Worm (Caenorhabditis elegans) whole organism, L4 larva: Measurements from ENCODE around the gene srg-41.
A peak's percentile ranks its signal among the peaks of the same experiment; 100 is the strongest.

Experiments
- D1046.2 ChIP-seq: fragments of 200-800 bp; sonication (Bioruptor generic); IDR thresholded peaks from 2 replicates; pipeline ENCODE4 v1.3.6; 2022; ENCODE audit warnings: missing genetic modification characterization, missing compliant biosample characterization
- F37D6.2 ChIP-seq: sonication (generic microtip); optimal IDR thresholded peaks from 2 replicates; lab custom pipeline; 2016; ENCODE audit warnings: mild to moderate bottlenecking, missing genetic modification characterization, missing compliant biosample characterization
- R02D3.7 ChIP-seq: fragments of 150-350 bp; sonication (generic microtip); optimal IDR thresholded peaks from 3 replicates; lab custom pipeline; 2014; ENCODE audit warnings: missing biosample characterization, missing genetic modification characterization
- T26A8.4 ChIP-seq: fragments of 200-800 bp; sonication (Bioruptor generic); IDR thresholded peaks from 2 replicates; pipeline ENCODE4 v1.3.6; 2022; ENCODE audit warnings: missing genetic modification characterization, missing compliant biosample characterization
- Y105C5A.15 ChIP-seq: fragments of 200-800 bp; sonication (Bioruptor generic); IDR thresholded peaks from 2 replicates; pipeline ENCODE4 v1.3.6; 2022; ENCODE audit warnings: missing genetic modification characterization, missing compliant biosample characterization
- Y48G9A.11 ChIP-seq: fragments of 200-800 bp; sonication (Bioruptor generic); IDR thresholded peaks from 2 replicates; pipeline ENCODE4 v1.3.6; 2022; ENCODE audit warnings: missing genetic modification reagents, missing genetic modification characterization, missing compliant biosample characterization
- aha-1 ChIP-seq: fragments of 150-350 bp; peaks from one replicate; lab custom pipeline; 2014; ENCODE audit warnings: missing biosample characterization, missing genetic modification characterization
- arid-1 ChIP-seq: fragments of 200-800 bp; sonication (Bioruptor generic); conservative IDR thresholded peaks from 2 replicates; pipeline ENCODE4 v1.3.6; 2022; ENCODE audit warnings: missing genetic modification reagents, missing genetic modification characterization, missing compliant biosample characterization
- ceh-20 ChIP-seq: fragments of 200-800 bp; sonication (Bioruptor generic); IDR thresholded peaks from 2 replicates; pipeline ENCODE4 v1.3.6; 2022; ENCODE audit warnings: missing genetic modification reagents, missing genetic modification characterization, missing compliant biosample characterization
- ceh-82 ChIP-seq: sonication (generic microtip); optimal IDR thresholded peaks from 2 replicates; lab custom pipeline; 2017; ENCODE audit warnings: missing biosample characterization, missing genetic modification characterization
- ces-1 ChIP-seq: fragments of 150-350 bp; sonication (generic microtip); optimal IDR thresholded peaks from 4 replicates; lab custom pipeline; 2014; ENCODE audit warnings: missing biosample characterization, missing genetic modification reagents, missing genetic modification characterization
- cey-2 ChIP-seq: sonication (generic microtip); optimal IDR thresholded peaks from 3 replicates; lab custom pipeline; 2017; ENCODE audit warnings: missing genetic modification characterization, mild to moderate bottlenecking, missing compliant biosample characterization, antibody characterized with exemption, borderline replicate concordance; ENCODE audit not compliant: insufficient read depth
- daf-12 ChIP-seq: fragments of 150-350 bp; optimal IDR thresholded peaks from 2 replicates; lab custom pipeline; 2014; ENCODE audit warnings: missing biosample characterization, missing genetic modification reagents, missing genetic modification characterization
- daf-19 ChIP-seq: fragments of 200-800 bp; sonication (Bioruptor generic); conservative IDR thresholded peaks from 2 replicates; pipeline ENCODE4 v1.3.6; 2022; ENCODE audit warnings: missing genetic modification characterization, missing compliant biosample characterization
- duxl-1 ChIP-seq: sonication (generic microtip); optimal IDR thresholded peaks from 2 replicates; lab custom pipeline; 2016; ENCODE audit warnings: mild to moderate bottlenecking, missing genetic modification characterization, moderate library complexity, missing compliant biosample characterization; ENCODE audit not compliant: poor library complexity
- dve-1 ChIP-seq: sonication (generic microtip); optimal IDR thresholded peaks from 2 replicates; lab custom pipeline; 2017; ENCODE audit warnings: antibody characterized with exemption, mild to moderate bottlenecking, missing genetic modification characterization, missing compliant biosample characterization; ENCODE audit not compliant: insufficient read depth
- egl-43 ChIP-seq: fragments of 200-800 bp; sonication (Bioruptor generic); IDR thresholded peaks from 2 replicates; pipeline ENCODE4 v1.3.6; 2022; ENCODE audit warnings: missing genetic modification reagents, missing genetic modification characterization, missing compliant biosample characterization
- fkh-10 ChIP-seq: fragments of 150-350 bp; optimal IDR thresholded peaks from 2 replicates; lab custom pipeline; 2014; ENCODE audit warnings: missing biosample characterization, missing genetic modification reagents, missing genetic modification characterization
- fos-1 ChIP-seq: fragments of 150-350 bp; optimal IDR thresholded peaks from 2 replicates; lab custom pipeline; 2014; ENCODE audit warnings: missing biosample characterization, missing genetic modification characterization
- hif-1 ChIP-seq, 2 experiments: sonication (generic microtip); optimal IDR thresholded peaks; 2 replicates each; lab custom pipeline; 2016 to 2017; ENCODE audit warnings: missing compliant biosample characterization in 2 of 2, missing genetic modification characterization in 2 of 2, missing genetic modification reagents in 2 of 2, missing genotype in 2 of 2, mild to moderate bottlenecking in 1 of 2
- lin-29 ChIP-seq: fragments of 200-800 bp; sonication (Bioruptor generic); IDR thresholded peaks from 2 replicates; pipeline ENCODE4 v1.3.6; 2022; ENCODE audit warnings: missing genetic modification reagents, missing genetic modification characterization, missing compliant biosample characterization
- lin-39 ChIP-seq: fragments of 150-350 bp; optimal IDR thresholded peaks from 2 replicates; lab custom pipeline; 2014; ENCODE audit warnings: missing biosample characterization, missing genetic modification reagents, missing genetic modification characterization
- lsy-2 ChIP-seq, 2 experiments: fragments of 150-350 bp in 1 of 2; sonication (generic microtip) in 1 of 2; optimal IDR thresholded peaks; 2 replicates each; lab custom pipeline; 2014 to 2017; ENCODE audit warnings: missing biosample characterization in 2 of 2, missing genetic modification characterization in 2 of 2
- madf-5 ChIP-seq, 2 experiments: fragments of 200-800 bp; sonication (Bioruptor generic); IDR thresholded peaks; 2 replicates each; pipeline ENCODE4 v1.3.6; 2022; ENCODE audit warnings: missing compliant biosample characterization in 2 of 2, missing genetic modification characterization in 2 of 2
- nhr-102 ChIP-seq: sonication (generic microtip); optimal IDR thresholded peaks from 2 replicates; lab custom pipeline; 2016; ENCODE audit warnings: mild to moderate bottlenecking, missing genetic modification characterization, moderate library complexity, missing compliant biosample characterization
- nhr-11 ChIP-seq: fragments of 150-350 bp; optimal IDR thresholded peaks from 2 replicates; lab custom pipeline; 2014; ENCODE audit warnings: missing biosample characterization, missing genetic modification characterization
- nhr-237 ChIP-seq: sonication (generic microtip); optimal IDR thresholded peaks from 2 replicates; lab custom pipeline; 2017; ENCODE audit warnings: missing biosample characterization, missing genetic modification characterization
- nhr-25 ChIP-seq: sonication (generic microtip); optimal IDR thresholded peaks from 2 replicates; lab custom pipeline; 2017; ENCODE audit warnings: missing genetic modification characterization, mild to moderate bottlenecking, missing compliant biosample characterization, antibody characterized with exemption, moderate library complexity, borderline replicate concordance; ENCODE audit not compliant: insufficient read depth
- nhr-41 ChIP-seq: fragments of 200-800 bp; sonication (Bioruptor generic); IDR thresholded peaks from 2 replicates; pipeline ENCODE4 v1.3.6; 2022; ENCODE audit warnings: missing genetic modification reagents, missing genetic modification characterization, missing compliant biosample characterization
- nhr-6 ChIP-seq: fragments of 150-350 bp; optimal IDR thresholded peaks from 2 replicates; lab custom pipeline; 2014; ENCODE audit warnings: missing biosample characterization, missing genetic modification characterization
- nhr-76 ChIP-seq: fragments of 150-350 bp; optimal IDR thresholded peaks from 2 replicates; lab custom pipeline; 2014; ENCODE audit warnings: missing biosample characterization, missing genetic modification characterization
- nhr-77 ChIP-seq: fragments of 150-350 bp; optimal IDR thresholded peaks from 2 replicates; lab custom pipeline; 2014; ENCODE audit warnings: missing biosample characterization, missing genetic modification characterization
- pha-4 ChIP-seq, 2 experiments: fragments of 150-350 bp in 1 of 2; fragments of 200-800 bp in 1 of 2; sonication (Bioruptor generic) in 1 of 2; IDR thresholded peaks in 1 of 2; optimal IDR thresholded peaks in 1 of 2; 2 replicates each; pipeline versions ENCODE4 v1.3.6 to Lab custom; 2014 to 2022; ENCODE audit warnings: missing genetic modification characterization in 2 of 2, missing genetic modification reagents in 2 of 2, missing biosample characterization in 1 of 2, missing compliant biosample characterization in 1 of 2
- php-3 ChIP-seq: fragments of 200-800 bp; sonication (Bioruptor generic); IDR thresholded peaks from 2 replicates; pipeline ENCODE4 v1.3.6; 2022; ENCODE audit warnings: missing genetic modification reagents, missing genetic modification characterization, missing compliant biosample characterization
- pqm-1 ChIP-seq: sonication (generic microtip); optimal IDR thresholded peaks from 2 replicates; lab custom pipeline; 2017; ENCODE audit warnings: missing biosample characterization, missing genetic modification characterization
- saeg-2 ChIP-seq: fragments of 200-800 bp; sonication (Bioruptor generic); IDR thresholded peaks from 2 replicates; pipeline ENCODE4 v1.3.6; 2022; ENCODE audit warnings: missing genetic modification reagents, missing genetic modification characterization, missing compliant biosample characterization
- snpc-1.2 ChIP-seq: fragments of 200-800 bp; sonication (Bioruptor generic); IDR thresholded peaks from 2 replicates; pipeline ENCODE4 v1.3.6; 2022; ENCODE audit warnings: missing genetic modification reagents, missing genetic modification characterization, missing compliant biosample characterization
- snpc-4 ChIP-seq: fragments of 150-350 bp; optimal IDR thresholded peaks from 2 replicates; lab custom pipeline; 2014; ENCODE audit warnings: missing biosample characterization, missing genetic modification characterization
- spr-1 ChIP-seq: sonication (generic microtip); optimal IDR thresholded peaks from 2 replicates; lab custom pipeline; 2016; ENCODE audit warnings: mild to moderate bottlenecking, missing genetic modification characterization, missing compliant biosample characterization
- tra-1 ChIP-seq: fragments of 200-800 bp; sonication (Bioruptor generic); IDR thresholded peaks from 2 replicates; pipeline ENCODE4 v1.3.6; 2022; ENCODE audit warnings: missing genetic modification reagents, missing genetic modification characterization, missing compliant biosample characterization
- unc-130 ChIP-seq: sonication (generic microtip); optimal IDR thresholded peaks from 2 replicates; lab custom pipeline; 2016; ENCODE audit warnings: missing genetic modification reagents, missing genetic modification characterization, missing compliant biosample characterization
- vab-7 ChIP-seq: fragments of 200-800 bp; sonication (Bioruptor generic); IDR thresholded peaks from 2 replicates; pipeline ENCODE4 v1.3.6; 2022; ENCODE audit warnings: missing genetic modification reagents, missing genetic modification characterization, missing compliant biosample characterization
- zip-2 ChIP-seq: fragments of 150-350 bp; optimal IDR thresholded peaks from 2 replicates; lab custom pipeline; 2014; ENCODE audit warnings: missing biosample characterization, missing genetic modification characterization
- ztf-7 ChIP-seq: fragments of 150-350 bp; optimal IDR thresholded peaks from 2 replicates; lab custom pipeline; 2014; ENCODE audit warnings: missing biosample characterization, missing genetic modification characterization

The srg-41 gene

ce11 chrV:11118179-11118725 is 43.4 kb downstream of the srg-41 start (continued):
- TF ChIP-seq F37D6.2 (no peak), aha-1 (tag; lab: Kevin White, UChicago) (peak; percentile 84), snpc-1.2 (GFP tag; lab: Robert Waterston, UW) (no peak), madf-5 (GFP tag; IDR thresholded peaks at IDR 0.05; lab: Robert Waterston, UW) (no peak), dve-1 (peak; percentile 5), R02D3.7 (no peak), tra-1 (GFP tag; lab: Robert Waterston, UW) (0 out of 2 replicates have a peak, but pooled peaks have one; percentile 10), hif-1 (tag; optimal IDR thresholded peaks at IDR 0.05; lab: Kevin White, UChicago) (no peak), saeg-2 (GFP tag; lab: Robert Waterston, UW) (no peak), ces-1 (GFP tag; lab: Kevin White, UChicago) (no peak), lin-39 (tag; lab: Kevin White, UChicago) (no peak)

ce11 chrV:11113607-11114006 is 48.1 kb downstream of the srg-41 start, which contains the start of gene math-33:
math-33 (plus strand) TSS chrV:11113907.
- TF ChIP-seq D1046.2 (GFP tag; lab: Robert Waterston, UW) (no peak), nhr-11 (no peak), fkh-10 (GFP tag; lab: Kevin White, UChicago) (no peak), nhr-41 (GFP tag; lab: Robert Waterston, UW) (no peak), Y48G9A.11 (GFP tag; lab: Robert Waterston, UW) (no peak), egl-43 (GFP tag; lab: Robert Waterston, UW) (no peak), nhr-6 (tag; lab: Kevin White, UChicago) (no peak), nhr-102 (tag; lab: Kevin White, UChicago) (no peak), vab-7 (no peak), cey-2 (no peak), snpc-1.2 (GFP tag; lab: Robert Waterston, UW) (no peak)

ce11 chrV:11113041-11113574 is 48.6 kb downstream of the srg-41 start, which contains the start of gene erfa-3:
erfa-3 (minus strand) TSS chrV:11113091.
- TF ChIP-seq ztf-7 (peak; percentile 58), Y105C5A.15 (GFP tag; lab: Robert Waterston, UW) (0 out of 2 replicates have a peak, but pooled peaks have one; percentile 51), nhr-237 (tag; lab: Kevin White, UChicago) (no peak), nhr-77 (tag; lab: Kevin White, UChicago) (no peak), pha-4 (GFP tag; IDR thresholded peaks at IDR 0.05; lab: Robert Waterston, UW) (peak; percentile 36; the same call in 1 of the 2 replicates), pha-4 (tag; optimal IDR thresholded peaks at IDR 0.05; lab: Kevin White, UChicago) (no peak), snpc-4 (no peak), fos-1 (tag; lab: Kevin White, UChicago) (no peak), nhr-25 (tag; lab: Kevin White, UChicago) (peak; percentile 2), ceh-82 (no peak), daf-19 (GFP tag; lab: Robert Waterston, UW) (0 out of 2 replicates have a peak, but pooled peaks have one; percentile 11), fkh-10 (GFP tag; lab: Kevin White, UChicago) (no peak), unc-130 (GFP tag; lab: Kevin White, UChicago) (peak; percentile 75), zip-2 (tag; lab: Kevin White, UChicago) (peak; percentile 26), nhr-76 (tag; lab: Kevin White, UChicago) (no peak), F37D6.2 (no peak), nhr-102 (tag; lab: Kevin White, UChicago) (peak; percentile 54), nhr-6 (tag; lab: Kevin White, UChicago) (peak; percentile 31), pqm-1 (tag; lab: Kevin White, UChicago) (no peak), arid-1 (GFP tag; lab: Robert Waterston, UW) (0 out of 2 replicates have a peak, but pooled peaks have one; percentile 13), aha-1 (tag; lab: Kevin White, UChicago) (peak; percentile 31), madf-5 (GFP tag; IDR thresholded peaks at IDR 0.05; lab: Robert Waterston, UW) (no peak), hif-1 (tag; optimal IDR thresholded peaks at IDR 0.05; lab: Kevin White, UChicago) (peak in 1 of 2 experiments; percentile 56), ceh-20 (GFP tag; lab: Robert Waterston, UW) (0 out of 2 replicates have a peak, but pooled peaks have one; percentile 13), T26A8.4 (GFP tag; lab: Robert Waterston, UW) (peak; percentile 61; the same call in 1 of the 2 replicates), dve-1 (peak; percentile 77), duxl-1 (tag; lab: Kevin White, UChicago) (peak; percentile 79), lin-29 (GFP tag; lab: Robert Waterston, UW) (no peak), nhr-41 (GFP tag; lab: Robert Waterston, UW) (no peak), lsy-2 (tag; optimal IDR thresholded peaks at IDR 0.05; lab: Kevin White, UChicago) (peak in 1 of 2 experiments; percentile 73), spr-1 (tag; lab: Kevin White, UChicago) (peak; percentile 43), php-3 (GFP tag; lab: Robert Waterston, UW) (peak; percentile 43; the same call in 1 of the 2 replicates), tra-1 (GFP tag; lab: Robert Waterston, UW) (no peak), daf-12 (no peak)
